Worm (Caenorhabditis elegans) whole organism, L4 larva: ENCODE measurements around the gene Y38E10A.2.

Source experiments
- D1046.2 ChIP-seq: fragments of 200-800 bp; sonication (Bioruptor generic); IDR thresholded peaks from 2 replicates; pipeline ENCODE4 v1.3.6; 2022; ENCODE audit warnings: missing genetic modification characterization, missing compliant biosample characterization
- F49E8.2 ChIP-seq: sonication (generic microtip); optimal IDR thresholded peaks from 2 replicates; lab custom pipeline; 2016; ENCODE audit warnings: missing compliant biosample characterization, mild to moderate bottlenecking, missing genetic modification characterization, borderline replicate concordance
- T20F7.1 ChIP-seq: fragments of 200-800 bp; sonication (Bioruptor generic); optimal IDR thresholded peaks from 2 replicates; lab custom pipeline; 2018; ENCODE audit warnings: mild to moderate bottlenecking, missing genetic modification characterization, missing compliant biosample characterization
- Y48G9A.11 ChIP-seq: fragments of 200-800 bp; sonication (Bioruptor generic); IDR thresholded peaks from 2 replicates; pipeline ENCODE4 v1.3.6; 2022; ENCODE audit warnings: missing genetic modification reagents, missing genetic modification characterization, missing compliant biosample characterization
- Y75B8A.6 ChIP-seq: fragments of 200-800 bp; sonication (Bioruptor generic); IDR thresholded peaks from 2 replicates; pipeline ENCODE4 v1.3.6; 2022; ENCODE audit warnings: missing genetic modification reagents, missing genetic modification characterization, missing compliant biosample characterization
- aha-1 ChIP-seq: fragments of 150-350 bp; peaks from one replicate; lab custom pipeline; 2014; ENCODE audit warnings: missing biosample characterization, missing genetic modification characterization
- aly-2 ChIP-seq: sonication (generic microtip); optimal IDR thresholded peaks from 2 replicates; lab custom pipeline; 2018; ENCODE audit warnings: missing biosample characterization, missing genetic modification characterization
- ceh-44 ChIP-seq: fragments of 200-800 bp; sonication (Bioruptor generic); IDR thresholded peaks from 2 replicates; pipeline ENCODE4 v1.3.6; 2022; ENCODE audit warnings: missing genetic modification reagents, missing genetic modification characterization, missing compliant biosample characterization
- ceh-62 ChIP-seq: sonication (generic microtip); optimal IDR thresholded peaks from 2 replicates; lab custom pipeline; 2017; ENCODE audit warnings: missing biosample characterization, missing genetic modification characterization
- cey-2 ChIP-seq: sonication (generic microtip); optimal IDR thresholded peaks from 3 replicates; lab custom pipeline; 2017; ENCODE audit warnings: missing genetic modification characterization, mild to moderate bottlenecking, missing compliant biosample characterization, antibody characterized with exemption, borderline replicate concordance; ENCODE audit not compliant: insufficient read depth
- daf-12 ChIP-seq: fragments of 150-350 bp; optimal IDR thresholded peaks from 2 replicates; lab custom pipeline; 2014; ENCODE audit warnings: missing biosample characterization, missing genetic modification reagents, missing genetic modification characterization
- daf-16 ChIP-seq, 3 experiments: sonication (generic microtip); optimal IDR thresholded peaks; 2 replicates each; lab custom pipeline; 2016 to 2017; ENCODE audit warnings: missing genetic modification characterization in 3 of 3, missing genetic modification reagents in 3 of 3, mild to moderate bottlenecking in 2 of 3, missing compliant biosample characterization in 2 of 3, missing biosample characterization in 1 of 3, moderate library complexity in 1 of 3
- daf-19 ChIP-seq: fragments of 200-800 bp; sonication (Bioruptor generic); conservative IDR thresholded peaks from 2 replicates; pipeline ENCODE4 v1.3.6; 2022; ENCODE audit warnings: missing genetic modification characterization, missing compliant biosample characterization
- dmd-6 ChIP-seq: fragments of 200-800 bp; sonication (Bioruptor generic); IDR thresholded peaks from 2 replicates; pipeline ENCODE4 v1.3.6; 2022; ENCODE audit warnings: missing genetic modification reagents, missing genetic modification characterization, missing compliant biosample characterization
- dmd-8 ChIP-seq: fragments of 200-800 bp; sonication (Bioruptor generic); IDR thresholded peaks from 2 replicates; pipeline ENCODE4 v1.3.6; 2022; ENCODE audit warnings: missing genetic modification characterization, missing compliant biosample characterization
- dpl-1 ChIP-seq: fragments of 150-350 bp; optimal IDR thresholded peaks from 2 replicates; lab custom pipeline; 2014; ENCODE audit warnings: missing biosample characterization, missing genetic modification reagents, missing genetic modification characterization
- duxl-1 ChIP-seq: sonication (generic microtip); optimal IDR thresholded peaks from 2 replicates; lab custom pipeline; 2016; ENCODE audit warnings: mild to moderate bottlenecking, missing genetic modification characterization, moderate library complexity, missing compliant biosample characterization; ENCODE audit not compliant: poor library complexity
- hif-1 ChIP-seq, 2 experiments: sonication (generic microtip); optimal IDR thresholded peaks; 2 replicates each; lab custom pipeline; 2016 to 2017; ENCODE audit warnings: missing compliant biosample characterization in 2 of 2, missing genetic modification characterization in 2 of 2, missing genetic modification reagents in 2 of 2, missing genotype in 2 of 2, mild to moderate bottlenecking in 1 of 2
- hlh-11 ChIP-seq: fragments of 200-800 bp; sonication (Bioruptor generic); optimal IDR thresholded peaks from 2 replicates; lab custom pipeline; 2018; ENCODE audit warnings: mild to moderate bottlenecking, missing genetic modification characterization, missing compliant biosample characterization
- hlh-30 ChIP-seq: sonication (generic microtip); optimal IDR thresholded peaks from 2 replicates; lab custom pipeline; 2017; ENCODE audit warnings: antibody characterized with exemption, mild to moderate bottlenecking, missing genetic modification characterization, missing compliant biosample characterization; ENCODE audit not compliant: insufficient read depth
- jun-1 ChIP-seq: fragments of 150-350 bp; optimal IDR thresholded peaks from 2 replicates; lab custom pipeline; 2014; ENCODE audit warnings: missing biosample characterization, missing genetic modification reagents, missing genetic modification characterization
- lin-15B ChIP-seq: fragments of 150-350 bp; sonication (generic microtip); optimal IDR thresholded peaks from 3 replicates; lab custom pipeline; 2014; ENCODE audit warnings: missing biosample characterization, missing genetic modification characterization
- mes-2 ChIP-seq: sonication (generic microtip); optimal IDR thresholded peaks from 2 replicates; lab custom pipeline; 2016; ENCODE audit warnings: missing genotype, mild to moderate bottlenecking, missing genetic modification characterization, missing compliant biosample characterization; ENCODE audit not compliant: poor library complexity, severe bottlenecking
- mxl-2 ChIP-seq: fragments of 200-800 bp; sonication (Bioruptor generic); conservative IDR thresholded peaks from 2 replicates; pipeline ENCODE4 v1.3.6; 2022; ENCODE audit warnings: missing genetic modification reagents, missing genetic modification characterization, missing compliant biosample characterization
- nhr-10 ChIP-seq: fragments of 150-350 bp; optimal IDR thresholded peaks from 2 replicates; lab custom pipeline; 2014; ENCODE audit warnings: missing biosample characterization, missing genetic modification characterization
- nhr-111 ChIP-seq: fragments of 200-800 bp; sonication (Bioruptor generic); optimal IDR thresholded peaks from 2 replicates; lab custom pipeline; 2018; ENCODE audit warnings: mild to moderate bottlenecking, missing genetic modification characterization, missing compliant biosample characterization
- nhr-237 ChIP-seq: sonication (generic microtip); optimal IDR thresholded peaks from 2 replicates; lab custom pipeline; 2017; ENCODE audit warnings: missing biosample characterization, missing genetic modification characterization
- nhr-28 ChIP-seq: fragments of 150-350 bp; optimal IDR thresholded peaks from 2 replicates; lab custom pipeline; 2014; ENCODE audit warnings: missing biosample characterization, missing genetic modification characterization
- nhr-6 ChIP-seq: fragments of 150-350 bp; optimal IDR thresholded peaks from 2 replicates; lab custom pipeline; 2014; ENCODE audit warnings: missing biosample characterization, missing genetic modification characterization
- nhr-76 ChIP-seq: fragments of 150-350 bp; optimal IDR thresholded peaks from 2 replicates; lab custom pipeline; 2014; ENCODE audit warnings: missing biosample characterization, missing genetic modification characterization
- nhr-77 ChIP-seq: fragments of 150-350 bp; optimal IDR thresholded peaks from 2 replicates; lab custom pipeline; 2014; ENCODE audit warnings: missing biosample characterization, missing genetic modification characterization
- pha-4 ChIP-seq, 2 experiments: fragments of 150-350 bp in 1 of 2; fragments of 200-800 bp in 1 of 2; sonication (Bioruptor generic) in 1 of 2; IDR thresholded peaks in 1 of 2; optimal IDR thresholded peaks in 1 of 2; 2 replicates each; pipeline versions ENCODE4 v1.3.6 to Lab custom; 2014 to 2022; ENCODE audit warnings: missing genetic modification characterization in 2 of 2, missing genetic modification reagents in 2 of 2, missing biosample characterization in 1 of 2, missing compliant biosample characterization in 1 of 2
- php-3 ChIP-seq: fragments of 200-800 bp; sonication (Bioruptor generic); IDR thresholded peaks from 2 replicates; pipeline ENCODE4 v1.3.6; 2022; ENCODE audit warnings: missing genetic modification reagents, missing genetic modification characterization, missing compliant biosample characterization
- pqm-1 ChIP-seq: sonication (generic microtip); optimal IDR thresholded peaks from 2 replicates; lab custom pipeline; 2017; ENCODE audit warnings: missing biosample characterization, missing genetic modification characterization
- rbr-2 ChIP-seq: sonication (generic microtip); optimal IDR thresholded peaks from 2 replicates; lab custom pipeline; 2016; ENCODE audit warnings: missing genotype, missing genetic modification characterization, missing compliant biosample characterization
- saeg-2 ChIP-seq: fragments of 200-800 bp; sonication (Bioruptor generic); IDR thresholded peaks from 2 replicates; pipeline ENCODE4 v1.3.6; 2022; ENCODE audit warnings: missing genetic modification reagents, missing genetic modification characterization, missing compliant biosample characterization
- snpc-1.2 ChIP-seq: fragments of 200-800 bp; sonication (Bioruptor generic); IDR thresholded peaks from 2 replicates; pipeline ENCODE4 v1.3.6; 2022; ENCODE audit warnings: missing genetic modification reagents, missing genetic modification characterization, missing compliant biosample characterization
- snpc-4 ChIP-seq: fragments of 150-350 bp; optimal IDR thresholded peaks from 2 replicates; lab custom pipeline; 2014; ENCODE audit warnings: missing biosample characterization, missing genetic modification characterization
- spr-1 ChIP-seq: sonication (generic microtip); optimal IDR thresholded peaks from 2 replicates; lab custom pipeline; 2016; ENCODE audit warnings: mild to moderate bottlenecking, missing genetic modification characterization, missing compliant biosample characterization
- unc-39 ChIP-seq: sonication (generic microtip); optimal IDR thresholded peaks from 2 replicates; lab custom pipeline; 2017; ENCODE audit warnings: missing biosample characterization, missing genetic modification characterization
- unc-62 ChIP-seq, 3 experiments: fragments of 150-350 bp in 1 of 3; sonication (generic microtip); optimal IDR thresholded peaks in 2 of 3; peaks in 1 of 3; 1 replicate in 1 of 3; 2 replicates in 2 of 3; lab custom pipeline; 2014 to 2017; ENCODE audit warnings: missing biosample characterization in 3 of 3, missing genetic modification characterization in 3 of 3, missing genetic modification reagents in 3 of 3, missing genotype in 1 of 3
- zip-2 ChIP-seq: fragments of 150-350 bp; optimal IDR thresholded peaks from 2 replicates; lab custom pipeline; 2014; ENCODE audit warnings: missing biosample characterization, missing genetic modification characterization

The Y38E10A.2 gene

DNA sequence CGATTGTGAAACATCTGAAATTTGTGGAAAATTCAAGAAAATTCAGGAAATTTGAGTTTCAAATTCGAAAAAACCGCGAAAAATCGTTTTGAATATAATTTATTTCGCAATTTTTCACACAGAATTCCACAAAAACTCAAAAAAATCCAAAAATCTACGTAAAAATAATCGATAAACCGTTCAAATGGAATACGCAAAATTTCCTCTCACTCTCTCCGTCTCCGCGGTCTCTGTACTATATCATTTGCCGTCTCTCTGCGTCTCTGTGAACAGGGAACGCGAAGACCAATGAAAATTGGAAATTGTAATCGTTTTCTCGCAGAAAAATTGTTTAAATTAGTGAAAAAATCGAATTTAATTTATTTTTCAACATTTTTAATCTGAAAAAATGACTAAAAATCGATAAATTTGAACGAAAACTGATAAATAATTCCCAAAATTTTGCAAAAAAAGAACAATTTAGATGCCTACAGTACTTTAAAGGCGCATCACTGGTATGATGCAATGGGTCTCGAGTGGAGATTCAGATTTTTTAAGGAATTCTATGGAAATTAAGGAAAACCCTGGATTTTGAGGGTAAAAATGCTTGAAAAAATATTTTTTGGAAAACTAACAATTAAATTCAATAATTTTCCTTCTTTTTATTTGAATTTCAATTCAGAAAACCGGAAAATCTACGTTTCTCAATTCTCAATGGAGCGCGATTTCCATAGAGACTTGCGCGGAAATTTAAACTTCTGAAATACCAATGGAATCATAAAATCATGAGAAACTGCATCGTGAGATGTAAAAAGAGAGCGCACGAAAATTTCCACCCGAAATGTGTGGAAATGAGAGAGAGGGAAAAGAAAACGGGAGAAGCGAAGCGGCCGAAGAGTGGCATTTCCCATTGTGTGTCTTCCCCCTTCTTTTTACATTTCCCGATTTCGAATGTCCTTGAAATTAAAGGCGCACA, 30.5 kb upstream of the Y38E10A.2 start, which contains the start of the genes ceh-100 and lips-15:
ceh-100 (minus strand) TSS at position 14 of the 955 bp plus-strand sequence.
lips-15 (plus strand) TSS at position 720 of the 955 bp plus-strand sequence.
- no peak for TF ChIP-seq Y48G9A.11 (GFP tag; lab: Robert Waterston, UW)
- TF ChIP-seq pha-4 (GFP tag; IDR thresholded peaks at IDR 0.05; lab: Robert Waterston, UW), result no peak
- no peak for TF ChIP-seq pha-4 (tag; optimal IDR thresholded peaks at IDR 0.05; lab: Kevin White, UChicago)
- no peak for TF ChIP-seq zip-2 (tag; lab: Kevin White, UChicago)
- no peak for TF ChIP-seq ceh-44 (GFP tag; lab: Robert Waterston, UW)
- TF ChIP-seq mxl-2 (GFP tag; lab: Robert Waterston, UW), result no peak
- TF ChIP-seq hlh-30, result peak; percentile 64
- TF ChIP-seq hlh-11 (tag; lab: Kevin White, UChicago), result no peak
- peak in 1 of 2 experiments; percentile 47 for TF ChIP-seq hif-1 (tag; optimal IDR thresholded peaks at IDR 0.05; lab: Kevin White, UChicago)
- TF ChIP-seq aha-1 (tag; lab: Kevin White, UChicago), result peak; percentile 80
- no peak for TF ChIP-seq unc-62 (GFP tag; optimal IDR thresholded peaks at IDR 0.05 in 1 of 2; lab: Kevin White, UChicago)
- no peak for TF ChIP-seq unc-62 (tag; optimal IDR thresholded peaks at IDR 0.05; lab: Kevin White, UChicago)
- TF ChIP-seq dmd-6 (GFP tag; lab: Robert Waterston, UW), result no peak
- TF ChIP-seq dmd-8 (GFP tag; lab: Robert Waterston, UW), result no peak
- peak; percentile 39 for TF ChIP-seq dpl-1 (GFP tag; lab: Kevin White, UChicago)
- TF ChIP-seq, all 104 proteins: peak for 4

DNA sequence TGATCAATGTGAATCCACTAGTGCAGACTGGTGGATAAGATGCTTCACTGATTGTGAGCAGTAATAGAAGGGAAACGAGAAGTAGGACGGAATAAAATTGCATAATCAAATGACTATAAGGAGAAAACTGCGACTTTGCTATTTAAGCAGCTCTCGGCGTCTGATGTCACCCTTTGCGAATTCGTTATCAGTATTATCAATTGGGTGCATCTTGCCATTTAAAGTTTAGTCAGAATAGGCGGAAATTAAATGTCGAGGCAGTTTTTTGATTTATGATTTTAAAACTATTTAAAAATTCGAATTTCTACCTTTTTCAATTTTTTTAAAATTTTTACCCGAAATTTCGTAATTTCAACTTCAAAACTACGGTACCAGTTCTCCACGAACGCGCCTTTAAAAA, 7.5 kb upstream of the Y38E10A.2 start, which contains the start of gene clec-4:
clec-4 (minus strand) TSS at position 162 of the 400 bp plus-strand sequence.
- TF ChIP-seq zip-2 (tag; lab: Kevin White, UChicago), result no peak
- TF ChIP-seq daf-16 (GFP tag; optimal IDR thresholded peaks at IDR 0.05; lab: Kevin White, UChicago), result no peak
- TF ChIP-seq daf-16 (tag; optimal IDR thresholded peaks at IDR 0.05; lab: Kevin White, UChicago), result no peak
- TF ChIP-seq spr-1 (tag; lab: Kevin White, UChicago), result no peak
- TF ChIP-seq F49E8.2, result no peak
- TF ChIP-seq dmd-6 (GFP tag; lab: Robert Waterston, UW), result peak; percentile 43
- no peak for TF ChIP-seq nhr-76 (tag; lab: Kevin White, UChicago)
- peak; percentile 63 for TF ChIP-seq nhr-6 (tag; lab: Kevin White, UChicago)
- TF ChIP-seq snpc-1.2 (GFP tag; lab: Robert Waterston, UW), result no peak
- no peak for TF ChIP-seq aly-2 (tag; lab: Kevin White, UChicago)
- no peak for TF ChIP-seq nhr-111 (GFP tag; lab: Kevin White, UChicago)
- TF ChIP-seq unc-62 (GFP tag; optimal IDR thresholded peaks at IDR 0.05 in 1 of 2; lab: Kevin White, UChicago), result peak in 1 of 2 experiments; percentile 47
- no peak for TF ChIP-seq unc-62 (tag; optimal IDR thresholded peaks at IDR 0.05; lab: Kevin White, UChicago)
- TF ChIP-seq pqm-1 (tag; lab: Kevin White, UChicago), result peak; percentile 75
- TF ChIP-seq, all 104 proteins: peak for 4

DNA sequence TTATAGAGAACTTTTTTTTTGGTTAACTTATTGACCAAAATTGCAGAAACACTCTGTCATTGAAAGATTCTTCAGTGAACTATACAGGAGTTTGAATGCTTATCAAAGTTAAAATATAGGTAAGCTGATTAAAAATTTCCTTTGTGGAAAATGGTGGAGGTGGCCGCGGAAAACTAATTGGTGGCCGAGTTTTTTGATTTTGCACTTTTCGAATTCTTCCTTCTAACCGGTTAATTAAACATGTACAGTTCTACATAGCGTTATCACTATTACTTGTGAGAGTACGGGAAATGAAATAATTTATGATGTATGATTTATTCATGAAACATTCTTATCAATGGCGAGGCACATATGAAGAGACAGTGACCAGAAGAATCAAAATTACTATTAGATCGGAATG, 4.3 kb upstream of the Y38E10A.2 start, which contains the start of gene clec-8:
clec-8 (minus strand) TSS at position 308 of the 400 bp plus-strand sequence.
- TF ChIP-seq jun-1 (tag; lab: Kevin White, UChicago) (no peak), saeg-2 (GFP tag; lab: Robert Waterston, UW) (no peak), daf-19 (GFP tag; lab: Robert Waterston, UW) (no peak), duxl-1 (no peak), rbr-2 (tag; lab: Kevin White, UChicago) (no peak), D1046.2 (no peak), dmd-6 (GFP tag; lab: Robert Waterston, UW) (peak; percentile 48; the same call in 1 of the 2 replicates), hlh-11 (tag; lab: Kevin White, UChicago) (peak; percentile 41), nhr-10 (tag; lab: Kevin White, UChicago) (no peak), daf-12 (no peak), mes-2 (tag; lab: Kevin White, UChicago) (no peak), Y75B8A.6 (GFP tag; lab: Robert Waterston, UW) (no peak), php-3 (GFP tag; lab: Robert Waterston, UW) (no peak), pqm-1 (tag; lab: Kevin White, UChicago) (peak; percentile 40), ceh-62 (tag; lab: Kevin White, UChicago) (no peak), aha-1 (tag; lab: Kevin White, UChicago) (no peak), nhr-77 (tag; lab: Kevin White, UChicago) (peak; percentile 61), snpc-4 (tag; lab: Kevin White, UChicago) (no peak), nhr-28 (tag; lab: Kevin White, UChicago) (peak; percentile 55), unc-39 (tag; lab: Kevin White, UChicago) (no peak), nhr-237 (no peak), cey-2 (tag; lab: Kevin White, UChicago) (no peak), hif-1 (tag; optimal IDR thresholded peaks at IDR 0.05; lab: Kevin White, UChicago) (no peak), lin-15B (tag; lab: Kevin White, UChicago) (no peak), T20F7.1 (GFP tag; lab: Kevin White, UChicago) (no peak)
- TF ChIP-seq, all 104 proteins: peak for 5
